Fruit fly (Drosophila melanogaster) whole organism, wandering third instar larva: ENCODE measurements around the gene CG7126.

Experiments used
- dsf ChIP-seq: sonication (Bioruptor generic); optimal IDR thresholded peaks from 2 replicates; lab custom pipeline; 2016; ENCODE audit warnings: missing biosample characterization, missing genetic modification characterization, borderline replicate concordance
- usp ChIP-seq: fragments of >200 bp; optimal IDR thresholded peaks from 2 replicates; lab custom pipeline; 2017; ENCODE audit warnings: missing biosample characterization, missing genetic modification characterization

dm6 chr3R:18309910-18310309 lies 7.3 kb upstream of the CG7126 start:
- TF ChIP-seq usp (GFP tag; lab: Kevin White, UChicago) (no peak), dsf (GFP tag; lab: Kevin White, UChicago) (no peak)
